Worm (Caenorhabditis elegans): ENCODE data around the gene W02A2.8.

- TF ChIP-seq nhr-12 (tag; optimal IDR thresholded peaks at IDR 0.05) (no peak), nhr-28 (tag; optimal IDR thresholded peaks at IDR 0.05) (no peak), lin-13 (tag; optimal IDR thresholded peaks at IDR 0.05) (no peak), mab-5 (tag; optimal IDR thresholded peaks at IDR 0.05) (no peak), mep-1 (tag; optimal IDR thresholded peaks at IDR 0.05) (no peak), M03D4.4 (tag; optimal IDR thresholded peaks at IDR 0.05) (no peak), ceh-83 (GFP tag; optimal IDR thresholded peaks at IDR 0.05) (no peak), ztf-11 (tag; optimal IDR thresholded peaks at IDR 0.05) (no peak), unc-39 (tag; optimal IDR thresholded peaks at IDR 0.05) (no peak), unc-62 (GFP tag; optimal IDR thresholded peaks at IDR 0.05) (no peak), nhr-237 (tag; optimal IDR thresholded peaks at IDR 0.05) (no peak)
Measured at ce11 chrIV:13318773-13319172, 39.6 kb downstream of the W02A2.8 start.

Data from whole organism, mixed stage, embryonic.